Fruit fly (Drosophila melanogaster): ENCODE measurements around the gene CG11885.
A peak's percentile ranks its signal among the peaks of the same experiment; 100 is the strongest.

Gene CG11885

DNA sequence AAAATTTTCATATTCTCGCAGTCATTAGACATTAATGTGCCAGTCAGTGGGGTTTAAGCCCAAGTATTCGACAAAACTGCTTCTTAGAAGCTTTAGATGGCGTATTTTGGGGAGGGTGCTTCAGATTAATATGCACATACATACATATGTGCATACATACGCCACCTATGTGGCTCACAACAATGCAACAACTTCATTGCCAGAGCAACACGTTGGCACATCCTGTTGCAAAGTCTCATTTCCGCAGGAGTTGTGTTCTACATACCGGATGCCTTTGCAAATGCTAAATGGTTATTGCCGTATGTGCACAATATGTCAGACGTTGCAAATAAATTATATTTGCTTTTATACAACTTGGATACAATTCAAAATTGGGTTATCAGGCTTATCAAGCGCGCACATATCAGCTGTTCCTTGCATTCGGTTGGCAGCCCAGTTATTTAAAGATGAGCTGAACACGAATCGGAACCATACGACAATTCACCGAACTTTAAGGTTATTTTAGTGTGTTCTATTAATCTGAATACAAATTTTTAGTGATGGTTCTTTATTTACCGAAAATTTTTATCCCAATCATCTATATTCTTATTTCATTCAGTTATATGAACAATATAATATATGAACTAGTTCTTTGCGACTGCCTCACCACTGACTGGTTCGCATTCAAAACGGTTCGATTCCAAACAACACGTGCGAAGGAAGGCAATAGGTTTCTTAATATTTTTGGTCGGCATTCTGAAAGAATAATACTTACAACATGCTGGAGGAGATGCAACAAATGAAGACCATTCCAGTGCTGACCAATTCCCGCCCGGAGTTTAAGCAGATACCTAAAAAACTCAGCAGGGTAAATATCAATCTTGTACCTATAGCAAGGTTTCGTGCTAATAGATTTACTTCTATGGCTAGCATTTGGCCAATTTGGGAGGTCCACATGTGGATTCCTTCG lies 17.3 kb downstream of the CG11885 start, which contains the start of gene Polr1B (continued):
- TF ChIP-seq kni (GFP tag; optimal IDR thresholded peaks at IDR 0.05) (peak; percentile 34), CG12659 (GFP tag; optimal IDR thresholded peaks at IDR 0.05) (peak; percentile 42), CG10979 (tag; optimal IDR thresholded peaks at IDR 0.05) (no peak), CG17829 (tag; optimal IDR thresholded peaks at IDR 0.05) (peak; percentile 36), Pdp1 (GFP tag; optimal IDR thresholded peaks at IDR 0.05) (no peak), trem (tag; optimal IDR thresholded peaks at IDR 0.05) (peak; percentile 100), nmo (GFP tag; optimal IDR thresholded peaks at IDR 0.05) (peak; percentile 50), CG8388 (GFP tag; optimal IDR thresholded peaks at IDR 0.05) (no peak), Hey (tag; optimal IDR thresholded peaks at IDR 0.05) (no peak), Ada2b (GFP tag; IDR thresholded peaks at IDR 0.05) (no peak), CG10959 (GFP tag; IDR thresholded peaks at IDR 0.05) (no peak), ttk (GFP tag; IDR thresholded peaks at IDR 0.05) (no peak), crc (GFP tag; optimal IDR thresholded peaks at IDR 0.05) (no peak), lab (GFP tag; optimal IDR thresholded peaks at IDR 0.05) (no peak), Atf6 (GFP tag; IDR thresholded peaks at IDR 0.05) (no peak), sima (GFP tag; optimal IDR thresholded peaks at IDR 0.05) (no peak), Neu2 (GFP tag; optimal IDR thresholded peaks at IDR 0.05; ENCODE audit: borderline replicate concordance) (no peak), pnt (GFP tag; optimal IDR thresholded peaks at IDR 0.05) (no peak), CG15514 (GFP tag; optimal IDR thresholded peaks at IDR 0.05) (peak; percentile 100), Aef1 (GFP tag; IDR thresholded peaks at IDR 0.05) (no peak), CG7987 (GFP tag; optimal IDR thresholded peaks at IDR 0.05) (no peak), sim (GFP tag; IDR thresholded peaks at IDR 0.05) (no peak), Chrac-16 (GFP tag; optimal IDR thresholded peaks at IDR 0.05) (no peak), cad (GFP tag; optimal IDR thresholded peaks at IDR 0.05) (no peak), CG32772 (GFP tag; IDR thresholded peaks at IDR 0.05) (no peak), B-H2 (GFP tag; optimal IDR thresholded peaks at IDR 0.05) (no peak), CG4328 (GFP tag; optimal IDR thresholded peaks at IDR 0.05) (no peak), Myb (GFP tag; optimal IDR thresholded peaks at IDR 0.05) (peak; percentile 33), NK7.1 (GFP tag; optimal IDR thresholded peaks at IDR 0.05) (no peak), Lim3 (GFP tag; IDR thresholded peaks at IDR 0.05) (no peak), bbx (GFP tag; IDR thresholded peaks at IDR 0.05; ENCODE audit: partially characterized antibody) (no peak), Med (GFP tag) (peak; percentile 51), HLHmδ (GFP tag; optimal IDR thresholded peaks at IDR 0.05) (no peak), chinmo (GFP tag; IDR thresholded peaks at IDR 0.05; ENCODE audit: partially characterized antibody) (no peak), gce (GFP tag; IDR thresholded peaks at IDR 0.05) (no peak), odd (GFP tag; optimal IDR thresholded peaks at IDR 0.05) (no peak), CG6854 (GFP tag; optimal IDR thresholded peaks at IDR 0.05) (no peak), otp (GFP tag; IDR thresholded peaks at IDR 0.05) (no peak), zen (tag; optimal IDR thresholded peaks at IDR 0.05) (no peak), CG14860 (GFP tag; IDR thresholded peaks at IDR 0.05; ENCODE audit: partially characterized antibody) (no peak), Fer3 (tag; optimal IDR thresholded peaks at IDR 0.05) (no peak), gem (tag; optimal IDR thresholded peaks at IDR 0.05) (no peak), CG9609 (GFP tag; optimal IDR thresholded peaks at IDR 0.05) (no peak), CG17328 (GFP tag; IDR thresholded peaks at IDR 0.05) (no peak), Lhr (GFP tag; optimal IDR thresholded peaks at IDR 0.05) (no peak), pros (GFP tag; optimal IDR thresholded peaks at IDR 0.05) (no peak), Dref (GFP tag; IDR thresholded peaks at IDR 0.05) (peak; percentile 38; the same call in 1 of the 2 replicates), CG10462 (GFP tag; optimal IDR thresholded peaks at IDR 0.05) (no peak)

All from whole organism, embryonic.